Worm (Caenorhabditis elegans): ENCODE data around the gene Y73C8C.10.

Y73C8C.10 gene

DNA sequence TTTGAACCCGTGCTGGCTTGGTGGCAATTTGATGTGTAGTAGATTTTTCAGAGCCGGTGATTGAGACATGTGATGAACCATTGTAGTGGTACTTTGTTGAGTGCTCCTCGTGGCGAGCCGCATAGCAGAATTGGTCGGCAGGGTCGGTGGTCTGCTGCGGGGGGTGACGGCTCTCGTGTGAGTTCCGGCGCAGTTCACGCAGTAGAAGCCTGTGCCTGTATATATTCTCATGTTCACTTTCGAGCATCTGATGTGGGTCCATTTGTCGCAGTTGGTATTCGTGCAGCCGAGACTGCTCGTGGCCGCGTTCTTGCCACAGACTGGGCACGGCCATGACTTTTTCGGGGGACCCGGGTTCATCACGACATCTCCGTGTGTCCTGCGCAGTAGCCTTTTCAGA, 34.7 kb upstream of the Y73C8C.10 start:
- TF ChIP-seq ama-1 (optimal IDR thresholded peaks at IDR 0.05) (no peak), daf-12 (tag; optimal IDR thresholded peaks at IDR 0.05) (no peak), nhr-28 (tag; optimal IDR thresholded peaks at IDR 0.05) (no peak), ceh-9 (tag; optimal IDR thresholded peaks at IDR 0.05) (no peak), fos-1 (tag; optimal IDR thresholded peaks at IDR 0.05) (no peak), nhr-43 (tag; optimal IDR thresholded peaks at IDR 0.05; ENCODE audit: poor library complexity, severe bottlenecking) (no peak), ztf-11 (tag; optimal IDR thresholded peaks at IDR 0.05) (no peak), mml-1 (tag; optimal IDR thresholded peaks at IDR 0.05) (no peak), aly-2 (tag; optimal IDR thresholded peaks at IDR 0.05) (no peak), tbx-2 (tag; optimal IDR thresholded peaks at IDR 0.05) (no peak), nhr-67 (tag; optimal IDR thresholded peaks at IDR 0.05) (no peak), nhr-12 (tag; optimal IDR thresholded peaks at IDR 0.05) (no peak)

DNA sequence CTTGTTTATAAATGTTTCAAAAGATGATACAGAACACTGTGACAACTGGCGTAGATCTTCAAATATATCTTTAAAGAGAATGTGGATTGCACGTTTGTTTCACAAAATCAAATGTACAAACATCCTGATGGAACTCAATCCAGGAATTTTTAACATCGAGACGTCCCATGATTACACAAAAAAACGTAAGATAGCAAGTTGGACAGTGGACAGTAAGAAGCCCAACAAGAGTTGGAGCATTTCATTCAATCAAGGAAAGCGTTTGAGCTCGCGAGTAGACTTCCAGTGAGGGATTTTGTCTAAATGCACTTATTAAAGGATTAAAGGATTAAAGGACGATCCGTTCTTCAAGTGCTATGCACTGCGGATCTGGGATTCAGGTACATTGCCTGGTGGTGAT, 31.7 kb upstream of the Y73C8C.10 start, which contains the start of gene C36C5.12:
Gene C36C5.12, minus strand, starts transcription at position 101 of the 400 bp plus-strand sequence.
- no peak for TF ChIP-seq pha-4 (tag; optimal IDR thresholded peaks at IDR 0.05)
- TF ChIP-seq sea-2 (GFP tag; optimal IDR thresholded peaks at IDR 0.05), result no peak
- no peak for TF ChIP-seq nhr-67 (tag; optimal IDR thresholded peaks at IDR 0.05)
- TF ChIP-seq R02D3.7 (tag; optimal IDR thresholded peaks at IDR 0.05), result no peak
- TF ChIP-seq ceh-9 (tag; optimal IDR thresholded peaks at IDR 0.05), result no peak
- no peak for TF ChIP-seq egl-27 (tag; optimal IDR thresholded peaks at IDR 0.05)
- TF ChIP-seq nhr-237 (tag; optimal IDR thresholded peaks at IDR 0.05), result no peak
- no peak for TF ChIP-seq pqm-1 (tag; optimal IDR thresholded peaks at IDR 0.05)
- no peak for TF ChIP-seq fkh-10 (GFP tag; optimal IDR thresholded peaks at IDR 0.05)
- TF ChIP-seq nhr-23 (tag; optimal IDR thresholded peaks at IDR 0.05), result no peak
- no peak for TF ChIP-seq zag-1 (tag; optimal IDR thresholded peaks at IDR 0.05)
- TF ChIP-seq aly-2 (tag; optimal IDR thresholded peaks at IDR 0.05), result no peak
- TF ChIP-seq hmg-11 (tag; optimal IDR thresholded peaks at IDR 0.05), result no peak
- no peak for TF ChIP-seq ceh-82 (tag; optimal IDR thresholded peaks at IDR 0.05)
- TF ChIP-seq elt-3 (tag; optimal IDR thresholded peaks at IDR 0.05), result no peak
- no peak for TF ChIP-seq ztf-11 (tag; optimal IDR thresholded peaks at IDR 0.05)
- TF ChIP-seq nfya-1 (tag; optimal IDR thresholded peaks at IDR 0.05; ENCODE audit: insufficient read depth), result no peak

DNA sequence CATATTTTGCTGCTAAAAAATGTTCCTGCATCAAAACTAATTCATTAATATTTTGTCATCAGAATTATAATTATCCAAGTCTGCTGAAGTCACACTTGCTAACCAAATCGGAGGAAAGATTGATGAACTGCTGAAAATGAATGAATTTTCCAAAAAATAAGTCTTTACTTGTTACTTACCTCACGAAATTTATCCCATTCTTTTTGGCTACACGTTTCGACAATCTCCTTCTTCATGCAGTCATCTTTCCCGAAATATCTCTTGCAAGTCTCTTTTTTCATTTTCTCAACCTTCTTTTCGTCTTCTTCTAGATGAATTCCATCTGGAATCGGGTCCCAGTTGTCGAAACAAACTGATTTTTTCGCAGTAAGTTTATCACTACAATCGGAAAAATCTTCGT, 30.8 kb upstream of the Y73C8C.10 start:
- no peak for TF ChIP-seq nhr-76 (tag; optimal IDR thresholded peaks at IDR 0.05)
- no peak for TF ChIP-seq unc-39 (tag; optimal IDR thresholded peaks at IDR 0.05)

DNA sequence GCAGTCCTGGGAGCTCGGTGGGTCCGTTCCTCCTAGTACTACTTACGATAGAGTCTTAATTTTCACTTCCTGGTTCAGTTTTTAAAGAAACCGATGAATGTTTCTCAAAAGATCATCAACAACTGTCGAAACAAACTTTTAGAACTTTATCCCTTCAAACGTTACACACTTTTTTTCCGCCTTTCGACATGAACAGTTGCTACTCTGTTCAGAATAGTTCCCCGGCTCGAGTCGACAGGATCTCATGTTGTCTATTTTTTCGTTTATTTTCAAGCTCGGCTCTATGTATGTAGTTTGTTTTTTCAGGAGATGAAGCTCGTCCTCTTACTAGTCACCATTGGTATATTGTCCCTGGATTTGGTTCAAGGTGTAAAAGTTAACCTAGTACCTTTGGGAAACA, 29.2 kb upstream of the Y73C8C.10 start, which contains the start of gene exh-1:
Gene exh-1, plus strand, starts transcription at position 301 of the 400 bp plus-strand sequence.
- no peak for TF ChIP-seq egl-27 (tag; optimal IDR thresholded peaks at IDR 0.05)
- no peak for TF ChIP-seq hmg-11 (tag; optimal IDR thresholded peaks at IDR 0.05)
- TF ChIP-seq nhr-28 (tag; optimal IDR thresholded peaks at IDR 0.05), result no peak
- TF ChIP-seq pqm-1 (tag; optimal IDR thresholded peaks at IDR 0.05), result no peak
- no peak for TF ChIP-seq nfya-1 (tag; optimal IDR thresholded peaks at IDR 0.05; ENCODE audit: insufficient read depth)
- no peak for TF ChIP-seq nhr-12 (tag; optimal IDR thresholded peaks at IDR 0.05)
- TF ChIP-seq snpc-4 (tag; optimal IDR thresholded peaks at IDR 0.05), result no peak
- no peak for TF ChIP-seq nhr-11 (tag; optimal IDR thresholded peaks at IDR 0.05)
- TF ChIP-seq ceh-9 (tag; optimal IDR thresholded peaks at IDR 0.05), result no peak
- TF ChIP-seq ceh-82 (tag; optimal IDR thresholded peaks at IDR 0.05), result no peak
- no peak for TF ChIP-seq nhr-43 (tag; optimal IDR thresholded peaks at IDR 0.05; ENCODE audit: poor library complexity, severe bottlenecking)
- no peak for TF ChIP-seq nhr-67 (tag; optimal IDR thresholded peaks at IDR 0.05)
- no peak for TF ChIP-seq sea-2 (GFP tag; optimal IDR thresholded peaks at IDR 0.05)
- no peak for TF ChIP-seq fos-1 (tag; optimal IDR thresholded peaks at IDR 0.05)
- no peak for TF ChIP-seq ztf-4 (tag; optimal IDR thresholded peaks at IDR 0.05)
- no peak for TF ChIP-seq ama-1 (optimal IDR thresholded peaks at IDR 0.05)
- TF ChIP-seq R02D3.7 (tag; optimal IDR thresholded peaks at IDR 0.05), result no peak

DNA sequence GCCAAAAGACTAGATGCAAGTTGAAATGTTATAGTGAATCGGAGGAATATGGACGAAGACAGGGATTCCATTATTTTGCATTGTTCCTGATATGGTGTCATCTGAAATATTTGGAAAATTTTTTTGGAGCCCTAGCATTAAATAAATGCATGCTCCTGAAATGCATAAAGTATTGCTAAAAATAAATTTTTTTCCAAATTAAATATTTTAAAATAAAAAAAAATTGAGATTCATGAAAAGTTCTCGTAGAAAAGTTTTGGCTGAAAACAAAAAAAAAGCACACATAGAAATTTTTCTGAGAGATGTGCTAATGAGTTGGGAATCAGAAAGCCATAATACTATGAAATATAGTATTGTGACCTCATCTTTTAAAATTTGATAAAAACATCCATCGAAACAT, 27.5 kb upstream of the Y73C8C.10 start, which contains the start of gene srab-7:
Gene srab-7, minus strand, starts transcription at position 101 of the 400 bp plus-strand sequence.
- TF ChIP-seq ceh-16 (tag; optimal IDR thresholded peaks at IDR 0.05) (no peak), elt-1 (tag; optimal IDR thresholded peaks at IDR 0.05) (no peak), pqm-1 (tag; optimal IDR thresholded peaks at IDR 0.05) (no peak), fos-1 (tag; optimal IDR thresholded peaks at IDR 0.05) (no peak), ztf-11 (tag; optimal IDR thresholded peaks at IDR 0.05) (no peak), ama-1 (optimal IDR thresholded peaks at IDR 0.05) (no peak), nhr-11 (tag; optimal IDR thresholded peaks at IDR 0.05) (no peak), jun-1 (tag; optimal IDR thresholded peaks at IDR 0.05) (no peak), egl-27 (tag; optimal IDR thresholded peaks at IDR 0.05) (no peak), daf-12 (tag; optimal IDR thresholded peaks at IDR 0.05) (no peak), nhr-43 (tag; optimal IDR thresholded peaks at IDR 0.05; ENCODE audit: poor library complexity, severe bottlenecking) (no peak), hmg-11 (tag; optimal IDR thresholded peaks at IDR 0.05) (no peak), ztf-4 (tag; optimal IDR thresholded peaks at IDR 0.05) (no peak), unc-62 (GFP tag; optimal IDR thresholded peaks at IDR 0.05) (no peak), zag-1 (tag; optimal IDR thresholded peaks at IDR 0.05) (no peak)
